Worm (Caenorhabditis elegans): ENCODE data around the gene lep-2.

lep-2 gene

DNA sequence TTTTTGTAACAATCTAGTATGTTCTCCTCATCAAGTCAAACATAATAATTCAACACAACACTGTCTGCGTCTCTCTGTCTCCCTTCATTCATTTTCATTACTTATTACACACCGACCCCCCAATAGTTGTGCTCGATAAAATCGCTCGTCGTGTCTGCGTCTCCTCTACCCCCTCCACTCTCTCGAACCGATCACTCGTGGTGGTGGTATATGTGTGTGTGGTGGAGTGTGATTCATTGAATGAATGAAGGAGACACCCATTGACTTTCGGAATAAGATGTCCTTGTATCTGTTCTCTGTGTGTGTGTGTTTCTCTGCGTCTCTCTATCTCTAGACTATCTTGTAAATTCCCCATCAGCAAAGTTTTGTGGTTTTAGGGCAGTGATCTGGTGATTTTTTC, 34.3 kb upstream of the lep-2 start:
- TF ChIP-seq ceh-82 (tag; optimal IDR thresholded peaks at IDR 0.05), result no peak
- TF ChIP-seq unc-39 (tag; optimal IDR thresholded peaks at IDR 0.05), result no peak
- TF ChIP-seq nhr-67 (tag; optimal IDR thresholded peaks at IDR 0.05), result no peak
- TF ChIP-seq R02D3.7 (tag; optimal IDR thresholded peaks at IDR 0.05), result peak; percentile 29
- TF ChIP-seq sea-2 (GFP tag; optimal IDR thresholded peaks at IDR 0.05), result no peak
- TF ChIP-seq ztf-11 (tag; optimal IDR thresholded peaks at IDR 0.05), result no peak
- TF ChIP-seq fkh-2 (tag; optimal IDR thresholded peaks at IDR 0.05), result no peak
- TF ChIP-seq tbx-2 (tag; optimal IDR thresholded peaks at IDR 0.05), result no peak
- TF ChIP-seq mml-1 (tag; optimal IDR thresholded peaks at IDR 0.05), result no peak
- no peak for TF ChIP-seq nhr-12 (tag; optimal IDR thresholded peaks at IDR 0.05)
- peak; percentile 70 for TF ChIP-seq pha-4 (tag; optimal IDR thresholded peaks at IDR 0.05)
- peak; percentile 19 for TF ChIP-seq mdl-1 (tag; optimal IDR thresholded peaks at IDR 0.05)
- no peak for TF ChIP-seq nhr-28 (tag; optimal IDR thresholded peaks at IDR 0.05)
- peak; percentile 7 for TF ChIP-seq snpc-4 (tag; optimal IDR thresholded peaks at IDR 0.05)
- TF ChIP-seq zag-1 (tag; optimal IDR thresholded peaks at IDR 0.05), result no peak
- TF ChIP-seq nhr-77 (tag; optimal IDR thresholded peaks at IDR 0.05), result no peak
- TF ChIP-seq fkh-10 (GFP tag; optimal IDR thresholded peaks at IDR 0.05), result no peak
- no peak for TF ChIP-seq egl-27 (tag; optimal IDR thresholded peaks at IDR 0.05)
- TF ChIP-seq ceh-28 (tag; optimal IDR thresholded peaks at IDR 0.05), result peak; percentile 58
- TF ChIP-seq daf-12 (tag; optimal IDR thresholded peaks at IDR 0.05), result no peak
- no peak for TF ChIP-seq lsy-12 (tag; optimal IDR thresholded peaks at IDR 0.05)
- no peak for TF ChIP-seq ceh-9 (tag; optimal IDR thresholded peaks at IDR 0.05)
- TF ChIP-seq nhr-23 (tag; optimal IDR thresholded peaks at IDR 0.05), result peak; percentile 68
- no peak for TF ChIP-seq unc-62 (GFP tag; optimal IDR thresholded peaks at IDR 0.05)
- peak; percentile 44 for TF ChIP-seq lin-15B (tag; optimal IDR thresholded peaks at IDR 0.05)
- TF ChIP-seq nhr-25 (tag; optimal IDR thresholded peaks at IDR 0.05), result peak; percentile 95
- no peak for TF ChIP-seq eor-1 (tag; optimal IDR thresholded peaks at IDR 0.05)
- TF ChIP-seq ztf-4 (tag; optimal IDR thresholded peaks at IDR 0.05), result no peak
- TF ChIP-seq ZK546.5 (tag; optimal IDR thresholded peaks at IDR 0.05), result no peak
- TF ChIP-seq egl-5 (tag; optimal IDR thresholded peaks at IDR 0.05), result no peak
- TF ChIP-seq hmg-11 (tag; optimal IDR thresholded peaks at IDR 0.05), result peak; percentile 54
- TF ChIP-seq lin-39 (tag; optimal IDR thresholded peaks at IDR 0.05), result no peak
- no peak for TF ChIP-seq aly-2 (tag; optimal IDR thresholded peaks at IDR 0.05)
- TF ChIP-seq nfya-1 (tag; optimal IDR thresholded peaks at IDR 0.05; ENCODE audit: insufficient read depth), result peak; percentile 83
- TF ChIP-seq elt-1 (tag; optimal IDR thresholded peaks at IDR 0.05), result no peak
- TF ChIP-seq jun-1 (tag; optimal IDR thresholded peaks at IDR 0.05), result peak; percentile 59
- TF ChIP-seq skn-1 (tag; optimal IDR thresholded peaks at IDR 0.05), result no peak
- no peak for TF ChIP-seq fos-1 (tag; optimal IDR thresholded peaks at IDR 0.05)
- no peak for TF ChIP-seq ceh-16 (tag; optimal IDR thresholded peaks at IDR 0.05)
- peak; percentile 63 for TF ChIP-seq elt-2 (tag; optimal IDR thresholded peaks at IDR 0.05)
- TF ChIP-seq nhr-11 (tag; optimal IDR thresholded peaks at IDR 0.05), result no peak
- no peak for TF ChIP-seq nhr-237 (tag; optimal IDR thresholded peaks at IDR 0.05)
- no peak for TF ChIP-seq nhr-43 (tag; optimal IDR thresholded peaks at IDR 0.05; ENCODE audit: poor library complexity, severe bottlenecking)
- peak; percentile 60 for TF ChIP-seq pqm-1 (tag; optimal IDR thresholded peaks at IDR 0.05)
- TF ChIP-seq ama-1 (optimal IDR thresholded peaks at IDR 0.05), result no peak
- no peak for TF ChIP-seq nhr-76 (tag; optimal IDR thresholded peaks at IDR 0.05)
- no peak for TF ChIP-seq elt-3 (tag; optimal IDR thresholded peaks at IDR 0.05)

DNA sequence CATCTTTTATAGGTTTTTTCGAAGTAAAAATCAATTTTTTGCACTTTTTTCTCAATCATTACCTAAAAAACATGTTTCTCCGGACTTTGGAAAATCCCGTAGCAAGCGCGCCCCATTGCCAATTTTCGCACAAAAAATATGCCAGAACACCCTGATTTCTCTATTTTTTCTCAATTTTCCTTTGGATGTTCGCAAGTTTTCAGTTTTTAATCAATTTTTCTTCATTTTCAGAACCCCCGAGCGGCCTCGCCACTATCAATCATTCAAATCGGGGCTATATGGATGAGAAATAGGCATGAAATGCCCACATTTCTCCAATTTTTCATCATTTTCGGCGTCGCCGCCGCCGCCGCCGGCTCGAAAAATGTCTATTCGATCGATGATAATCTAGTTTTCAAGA, 32.9 kb upstream of the lep-2 start, which contains the start of gene plx-1:
Gene plx-1 (plus strand): TSS at position 301 of the 400 bp plus-strand sequence.
- TF ChIP-seq R02D3.7 (tag; optimal IDR thresholded peaks at IDR 0.05) (no peak), nhr-28 (tag; optimal IDR thresholded peaks at IDR 0.05) (no peak), hmg-11 (tag; optimal IDR thresholded peaks at IDR 0.05) (no peak), sea-2 (GFP tag; optimal IDR thresholded peaks at IDR 0.05) (no peak), skn-1 (tag; optimal IDR thresholded peaks at IDR 0.05) (no peak), elt-3 (tag; optimal IDR thresholded peaks at IDR 0.05) (no peak), ceh-28 (tag; optimal IDR thresholded peaks at IDR 0.05) (no peak), egl-27 (tag; optimal IDR thresholded peaks at IDR 0.05) (no peak), ZK546.5 (tag; optimal IDR thresholded peaks at IDR 0.05) (no peak), lin-15B (tag; optimal IDR thresholded peaks at IDR 0.05) (no peak)

Measured in whole organism, L3 larva.